Fruit fly (Drosophila melanogaster) whole organism, embryonic: Measurements from ENCODE around the gene CG14818.

Experiments used
- Aef1 ChIP-seq: fragments of 200-800 bp; sonication (Bioruptor generic); IDR thresholded peaks from 3 replicates; pipeline ENCODE4 v1.3.6; 2022; ENCODE audit warnings: missing biosample characterization, missing genetic modification characterization
- Bdp1 ChIP-seq: fragments of 200-800 bp; sonication (Bioruptor generic); optimal IDR thresholded peaks from 3 replicates; lab custom pipeline; 2016; ENCODE audit warnings: missing biosample characterization, missing genetic modification characterization
- C15 ChIP-seq: fragments of 200-800 bp; sonication (Bioruptor generic); IDR thresholded peaks from 3 replicates; pipeline ENCODE4 v1.3.6; 2022; ENCODE audit warnings: missing biosample characterization, missing genetic modification characterization
- CG10565 ChIP-seq: fragments of 200-800 bp; sonication (Bioruptor generic); optimal IDR thresholded peaks from 3 replicates; lab custom pipeline; 2016; ENCODE audit warnings: missing biosample characterization, mild to moderate bottlenecking, missing genetic modification characterization
- CG11504 ChIP-seq: fragments of 200-800 bp; sonication (Bioruptor generic); optimal IDR thresholded peaks from 3 replicates; lab custom pipeline; 2019; ENCODE audit warnings: missing biosample characterization, mild to moderate bottlenecking, missing genetic modification characterization, moderate library complexity
- CG12155 ChIP-seq: fragments of 200-800 bp; sonication (Bioruptor generic); optimal IDR thresholded peaks from 3 replicates; lab custom pipeline; 2016; ENCODE audit warnings: missing biosample characterization, missing genetic modification characterization
- CG12659 ChIP-seq: fragments of 200-800 bp; sonication (Bioruptor generic); optimal IDR thresholded peaks from 3 replicates; lab custom pipeline; 2017; ENCODE audit warnings: mild to moderate bottlenecking, missing biosample characterization, missing genetic modification reagents, missing genetic modification characterization
- CG12942 ChIP-seq: fragments of 200-800 bp; sonication (Bioruptor generic); optimal IDR thresholded peaks from 3 replicates; lab custom pipeline; 2016; ENCODE audit warnings: missing biosample characterization, missing genetic modification characterization
- CG13894 ChIP-seq: fragments of 200-800 bp; sonication (Bioruptor generic); optimal IDR thresholded peaks from 3 replicates; lab custom pipeline; 2018; ENCODE audit warnings: missing biosample characterization, mild to moderate bottlenecking, missing genetic modification characterization, moderate library complexity
- CG15073 ChIP-seq: fragments of 200-800 bp; sonication (Bioruptor generic); optimal IDR thresholded peaks from 2 replicates; lab custom pipeline; 2016; ENCODE audit warnings: missing biosample characterization, missing genetic modification characterization
- CG16813 ChIP-seq: fragments of 200-800 bp; sonication (Bioruptor generic); IDR thresholded peaks from 3 replicates; pipeline ENCODE4 v1.3.6; 2022; ENCODE audit warnings: missing biosample characterization, missing genetic modification characterization; ENCODE audit not compliant: partially characterized antibody
- CG31224 ChIP-seq: fragments of 200-800 bp; sonication (Bioruptor generic); IDR thresholded peaks from 2 replicates; pipeline ENCODE4 v1.3.6; 2022; ENCODE audit warnings: missing biosample characterization, missing genetic modification characterization
- CG31365 ChIP-seq: fragments of 200-800 bp; sonication (Bioruptor generic); optimal IDR thresholded peaks from 2 replicates; lab custom pipeline; 2018; ENCODE audit warnings: missing biosample characterization, mild to moderate bottlenecking, missing genetic modification characterization
- CG3281 ChIP-seq: fragments of 200-800 bp; sonication (Bioruptor generic); optimal IDR thresholded peaks from 3 replicates; lab custom pipeline; 2017; ENCODE audit warnings: missing biosample characterization, mild to moderate bottlenecking, missing genetic modification characterization
- CG42726 ChIP-seq: fragments of 200-800 bp; sonication (Bioruptor generic); IDR thresholded peaks from 2 replicates; pipeline ENCODE4 v1.3.6; 2022; ENCODE audit warnings: missing biosample characterization, missing genetic modification characterization; ENCODE audit not compliant: partially characterized antibody
- CG4424 ChIP-seq: fragments of 200-800 bp; sonication (Bioruptor generic); optimal IDR thresholded peaks from 3 replicates; lab custom pipeline; 2016; ENCODE audit warnings: missing biosample characterization, missing genetic modification characterization
- CG7987 ChIP-seq: fragments of 200-800 bp; sonication (Bioruptor generic); optimal IDR thresholded peaks from 2 replicates; lab custom pipeline; 2018; ENCODE audit warnings: missing biosample characterization, mild to moderate bottlenecking, missing genetic modification characterization, moderate library complexity
- CG8290 ChIP-seq, 3 experiments: fragments of 200-800 bp; sonication (Bioruptor generic); optimal IDR thresholded peaks; 2 replicates each; lab custom pipeline; 2016 to 2019; ENCODE audit warnings: missing biosample characterization in 3 of 3, missing genetic modification characterization in 3 of 3, mild to moderate bottlenecking in 2 of 3, moderate library complexity in 1 of 3
- CG8765 ChIP-seq: fragments of 200-800 bp; sonication (Bioruptor generic); IDR thresholded peaks from 2 replicates; pipeline ENCODE4 v1.3.6; 2022; ENCODE audit warnings: missing biosample characterization, missing genetic modification characterization
- CG9876 ChIP-seq: fragments of 200-800 bp; sonication (Bioruptor generic); optimal IDR thresholded peaks from 2 replicates; lab custom pipeline; 2016; ENCODE audit warnings: missing biosample characterization, missing genetic modification characterization
- Dref ChIP-seq: fragments of 200-800 bp; sonication (Bioruptor generic); IDR thresholded peaks from 2 replicates; pipeline ENCODE4 v1.3.6; 2022; ENCODE audit warnings: missing biosample characterization, missing genetic modification characterization
- Drgx ChIP-seq: fragments of 200-800 bp; sonication (Bioruptor generic); IDR thresholded peaks from 2 replicates; pipeline ENCODE4 v1.3.6; 2022; ENCODE audit warnings: missing biosample characterization, missing genetic modification characterization
- E2f1 ChIP-seq: fragments of 200-800 bp; sonication (Bioruptor generic); IDR thresholded peaks from 2 replicates; pipeline ENCODE4 v1.3.6; 2022; ENCODE audit warnings: missing biosample characterization, missing genetic modification characterization
- Lpt ChIP-seq: fragments of >200 bp; optimal IDR thresholded peaks from 2 replicates; lab custom pipeline; 2018; ENCODE audit warnings: missing biosample characterization, missing genetic modification characterization
- MTF-1 ChIP-seq: fragments of 200-800 bp; sonication (Bioruptor generic); optimal IDR thresholded peaks from 2 replicates; lab custom pipeline; 2018; ENCODE audit warnings: missing biosample characterization, mild to moderate bottlenecking, missing genetic modification characterization, borderline replicate concordance
- NK7.1 ChIP-seq: fragments of 200-800 bp; sonication (Bioruptor generic); optimal IDR thresholded peaks from 3 replicates; lab custom pipeline; 2016; ENCODE audit warnings: missing biosample characterization, missing genetic modification characterization
- Neu2 ChIP-seq: fragments of 200-800 bp; sonication (Bioruptor generic); optimal IDR thresholded peaks from 3 replicates; lab custom pipeline; 2016; ENCODE audit warnings: missing biosample characterization, missing genetic modification characterization, borderline replicate concordance
- PHDP ChIP-seq: fragments of 200-800 bp; sonication (Bioruptor generic); optimal IDR thresholded peaks from 3 replicates; lab custom pipeline; 2018; ENCODE audit warnings: missing biosample characterization, mild to moderate bottlenecking, missing genetic modification characterization, moderate library complexity
- Xrp1 ChIP-seq: fragments of 200-800 bp; sonication (Bioruptor generic); IDR thresholded peaks from 2 replicates; pipeline ENCODE4 v1.3.6; 2022; ENCODE audit warnings: missing biosample characterization, missing genetic modification characterization
- bowl ChIP-seq: fragments of 200-800 bp; sonication (Bioruptor generic); IDR thresholded peaks from 2 replicates; pipeline ENCODE4 v1.3.6; 2022; ENCODE audit warnings: missing biosample characterization, missing genetic modification characterization
- chm ChIP-seq: fragments of 200-800 bp; sonication (Bioruptor generic); IDR thresholded peaks from 2 replicates; pipeline ENCODE4 v1.3.6; 2022; ENCODE audit warnings: missing biosample characterization, missing genetic modification characterization
- crc ChIP-seq: fragments of 200-800 bp; sonication (Bioruptor generic); optimal IDR thresholded peaks from 2 replicates; lab custom pipeline; 2016; ENCODE audit warnings: missing biosample characterization, missing genetic modification characterization
- croc ChIP-seq: fragments of 200-800 bp; sonication (Bioruptor generic); conservative IDR thresholded peaks from 3 replicates; pipeline ENCODE4 v1.3.6; 2022; ENCODE audit warnings: missing biosample characterization, missing genetic modification characterization
- da ChIP-seq: fragments of 200-800 bp; sonication (Bioruptor generic); optimal IDR thresholded peaks from 2 replicates; lab custom pipeline; 2016; ENCODE audit warnings: missing biosample characterization, missing genetic modification characterization
- ems ChIP-seq: fragments of 200-800 bp; sonication (Bioruptor generic); optimal IDR thresholded peaks from 3 replicates; lab custom pipeline; 2016; ENCODE audit warnings: missing biosample characterization, missing genetic modification characterization
- gro ChIP-seq: fragments of 200-800 bp; sonication (Bioruptor generic); optimal IDR thresholded peaks from 2 replicates; lab custom pipeline; 2016; ENCODE audit warnings: missing biosample characterization, missing genetic modification characterization
- hbn ChIP-seq: fragments of 200-800 bp; sonication (Bioruptor generic); IDR thresholded peaks from 2 replicates; pipeline ENCODE4 v1.3.6; 2022; ENCODE audit warnings: missing biosample characterization, missing genetic modification characterization; ENCODE audit not compliant: partially characterized antibody
- insv ChIP-seq, 2 experiments: fragments of 200-800 bp; sonication (Bioruptor generic); optimal IDR thresholded peaks; 3 replicates each; lab custom pipeline; 2016 to 2018; ENCODE audit warnings: missing biosample characterization in 2 of 2, missing genetic modification characterization in 2 of 2
- lbe ChIP-seq: fragments of 200-800 bp; sonication (Bioruptor generic); optimal IDR thresholded peaks from 2 replicates; lab custom pipeline; 2016; ENCODE audit warnings: missing biosample characterization, mild to moderate bottlenecking, missing genetic modification characterization
- lov ChIP-seq, 2 experiments: fragments of 200-800 bp in 1 of 2; fragments of >200 bp in 1 of 2; sonication (Bioruptor generic) in 1 of 2; IDR thresholded peaks in 1 of 2; optimal IDR thresholded peaks in 1 of 2; 2 replicates in 1 of 2; 3 replicates in 1 of 2; pipeline versions ENCODE4 v1.3.6 to Lab custom; 2017 to 2022; ENCODE audit warnings: missing biosample characterization in 1 of 2, missing genetic modification characterization in 1 of 2
- odd ChIP-seq: fragments of 200-800 bp; sonication (Bioruptor generic); optimal IDR thresholded peaks from 2 replicates; lab custom pipeline; 2017; ENCODE audit warnings: missing biosample characterization, mild to moderate bottlenecking, missing genetic modification characterization
- otp ChIP-seq: fragments of 200-800 bp; sonication (Bioruptor generic); IDR thresholded peaks from 3 replicates; pipeline ENCODE4, ENCODE4 v1.3.6; 2022; ENCODE audit warnings: missing biosample characterization, missing genetic modification characterization
- p53 ChIP-seq: fragments of 200-800 bp; sonication (Bioruptor generic); optimal IDR thresholded peaks from 2 replicates; lab custom pipeline; 2016; ENCODE audit warnings: missing biosample characterization, missing genetic modification characterization
- pros ChIP-seq: fragments of 200-800 bp; sonication (Bioruptor generic); optimal IDR thresholded peaks from 3 replicates; lab custom pipeline; 2019; ENCODE audit warnings: missing biosample characterization, mild to moderate bottlenecking, missing genetic modification characterization, moderate library complexity
- sr ChIP-seq: fragments of 200-800 bp; sonication (Bioruptor generic); IDR thresholded peaks from 3 replicates; pipeline ENCODE4 v1.3.6; 2022; ENCODE audit warnings: missing biosample characterization, missing genetic modification characterization
- tgo ChIP-seq: fragments of 200-800 bp; sonication (Bioruptor generic); IDR thresholded peaks from 3 replicates; pipeline ENCODE4 v1.3.6; 2022; ENCODE audit warnings: missing biosample characterization, missing genetic modification characterization
- toy ChIP-seq: fragments of 200-800 bp; sonication (Bioruptor generic); IDR thresholded peaks from 2 replicates; pipeline ENCODE4 v1.3.6; 2022; ENCODE audit warnings: missing biosample characterization, missing genetic modification characterization
- vvl ChIP-seq: fragments of 200-800 bp; sonication (Bioruptor generic); IDR thresholded peaks from 2 replicates; pipeline ENCODE4 v1.3.6; 2022; ENCODE audit warnings: missing biosample characterization, missing genetic modification characterization
- zen2 ChIP-seq: fragments of 200-800 bp; sonication (Bioruptor generic); IDR thresholded peaks from 3 replicates; pipeline ENCODE4 v1.3.6; 2022; ENCODE audit warnings: missing biosample characterization, missing genetic modification characterization; ENCODE audit not compliant: partially characterized antibody
- zfh2 ChIP-seq: fragments of 200-800 bp; sonication (Bioruptor generic); optimal IDR thresholded peaks from 2 replicates; lab custom pipeline; 2016; ENCODE audit warnings: missing biosample characterization, missing genetic modification characterization

Gene CG14818

DNA sequence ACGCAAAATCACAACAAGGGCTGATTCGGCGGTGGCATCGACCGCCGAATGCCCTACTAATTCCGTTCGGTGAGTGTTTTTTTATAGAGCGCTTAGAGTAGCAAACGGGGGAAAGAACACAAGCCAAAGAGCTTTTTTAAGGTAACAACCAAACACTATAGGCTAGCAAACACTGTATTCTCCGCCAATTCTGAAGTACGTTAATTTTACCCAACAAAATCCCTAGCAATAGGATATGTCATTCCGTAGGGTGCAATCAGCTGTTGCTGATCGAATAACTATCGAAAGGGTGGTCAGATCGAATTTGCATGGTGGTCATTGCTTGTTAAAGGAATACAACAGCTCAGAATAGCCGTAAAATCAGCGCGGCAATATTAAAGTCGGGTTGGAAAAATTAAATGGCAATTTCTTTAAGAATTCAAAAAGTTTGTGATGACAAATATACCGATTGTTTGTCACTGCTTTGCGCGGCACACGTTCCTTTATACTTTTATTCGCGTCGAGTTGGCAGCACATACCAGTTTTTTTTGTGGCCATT, 28.2 kb upstream of the CG14818 start, which contains the start of gene mip130 (continued):
- TF ChIP-seq CG3281 (GFP tag; lab: Kevin White, UChicago) (peak; percentile 41), pros (GFP tag; lab: Kevin White, UChicago) (no peak), CG15073 (GFP tag; lab: Kevin White, UChicago) (no peak), insv (GFP tag; optimal IDR thresholded peaks at IDR 0.05; lab: Kevin White, UChicago) (peak in 1 of 2 experiments; percentile 14), chm (no peak), lbe (GFP tag; lab: Kevin White, UChicago) (no peak), toy (no peak), crc (peak; percentile 2), Lpt (no peak), CG12942 (GFP tag; lab: Kevin White, UChicago) (no peak), E2f1 (peak; percentile 40; the same call in 1 of the 2 replicates), da (GFP tag; lab: Kevin White, UChicago) (no peak), CG8765 (no peak), CG4424 (GFP tag; lab: Kevin White, UChicago) (peak; percentile 35), Xrp1 (peak; percentile 66), tgo (GFP tag; lab: Robert Waterston, UW) (peak; percentile 36; the same call in 1 of the 3 replicates), Neu2 (GFP tag; lab: Kevin White, UChicago) (no peak), otp (no peak), bowl (no peak), odd (GFP tag; lab: Kevin White, UChicago) (no peak), PHDP (tag; lab: Kevin White, UChicago) (peak; percentile 41), zen2 (GFP tag; lab: Robert Waterston, UW) (peak; percentile 61; the same call in 1 of the 3 replicates), MTF-1 (no peak), lov (optimal IDR thresholded peaks at IDR 0.05; lab: Kevin White, UChicago) (no peak), lov (GFP tag; IDR thresholded peaks at IDR 0.05; lab: Robert Waterston, UW) (no peak), Drgx (GFP tag; lab: Robert Waterston, UW) (peak; percentile 48; the same call in 1 of the 2 replicates), ems (peak; percentile 25), zfh2 (GFP tag; lab: Kevin White, UChicago) (peak; percentile 21), hbn (GFP tag; lab: Robert Waterston, UW) (peak; percentile 71), Dref (GFP tag; lab: Robert Waterston, UW) (peak; percentile 52), CG31365 (tag; lab: Kevin White, UChicago) (no peak), CG42726 (no peak), Aef1 (GFP tag; lab: Robert Waterston, UW) (peak; percentile 52; the same call in 2 of the 3 replicates), vvl (GFP tag; lab: Robert Waterston, UW) (peak; percentile 19), sr (GFP tag; lab: Robert Waterston, UW) (no peak), CG31224 (GFP tag; lab: Robert Waterston, UW) (no peak), croc (GFP tag; lab: Robert Waterston, UW) (no peak), NK7.1 (no peak), CG11504 (tag; lab: Kevin White, UChicago) (no peak), CG12659 (peak; percentile 69), C15 (GFP tag; lab: Robert Waterston, UW) (no peak), CG10565 (GFP tag; lab: Kevin White, UChicago) (no peak), CG7987 (GFP tag; lab: Kevin White, UChicago) (no peak), CG8290 (GFP tag; optimal IDR thresholded peaks at IDR 0.05; lab: Kevin White, UChicago) (no peak), CG8290 (tag; optimal IDR thresholded peaks at IDR 0.05; lab: Kevin White, UChicago) (no peak), p53 (GFP tag; lab: Kevin White, UChicago) (no peak), CG16813 (GFP tag; lab: Robert Waterston, UW) (peak; percentile 77), Bdp1 (GFP tag; lab: Kevin White, UChicago) (no peak), gro (GFP tag; lab: Kevin White, UChicago) (no peak), CG12155 (peak; percentile 38), CG9876 (GFP tag; lab: Kevin White, UChicago) (no peak), CG13894 (tag; lab: Kevin White, UChicago) (no peak)
